Fruit fly (Drosophila melanogaster): ENCODE measurements around the gene alpha-Man-Ib.

Gene alpha-Man-Ib

dm6 chr3R:29087926-29088487 lies 24.6 kb downstream of the alpha-Man-Ib start (continued):
- TF ChIP-seq ken (GFP tag; IDR thresholded peaks at IDR 0.05) (no peak), CG4404 (GFP tag; IDR thresholded peaks at IDR 0.05) (no peak), CG30403 (GFP tag; optimal IDR thresholded peaks at IDR 0.05) (no peak), CG10366 (GFP tag; IDR thresholded peaks at IDR 0.05) (no peak), scrt (GFP tag; optimal IDR thresholded peaks at IDR 0.05) (no peak), CG3163 (GFP tag; optimal IDR thresholded peaks at IDR 0.05) (peak; percentile 49), vfl (GFP tag; optimal IDR thresholded peaks at IDR 0.05) (no peak), Xrp1 (GFP tag; IDR thresholded peaks at IDR 0.05) (no peak), Taf1 (GFP tag; IDR thresholded peaks at IDR 0.05) (no peak), dimm (GFP tag; IDR thresholded peaks at IDR 0.05) (no peak)

dm6 chr3R:29087302-29087782 lies 25.3 kb downstream of the alpha-Man-Ib start:
- no peak for TF ChIP-seq slbo (GFP tag; IDR thresholded peaks at IDR 0.05)
- TF ChIP-seq Ssrp (tag; optimal IDR thresholded peaks at IDR 0.05): peak; percentile 1
- peak; percentile 4 for TF ChIP-seq CG17568 (GFP tag; optimal IDR thresholded peaks at IDR 0.05)
- TF ChIP-seq CG1529 (GFP tag; optimal IDR thresholded peaks at IDR 0.05): peak; percentile 33
- peak; percentile 28 for TF ChIP-seq CG12219 (GFP tag; optimal IDR thresholded peaks at IDR 0.05)
- TF ChIP-seq Spps (tag; optimal IDR thresholded peaks at IDR 0.05): no peak
- no peak for TF ChIP-seq CG11723 (GFP tag; optimal IDR thresholded peaks at IDR 0.05)
- no peak for TF ChIP-seq CG10209 (GFP tag; optimal IDR thresholded peaks at IDR 0.05)
- peak; percentile 19 for TF ChIP-seq cwo (GFP tag; optimal IDR thresholded peaks at IDR 0.05)
- TF ChIP-seq CG11456 (GFP tag; IDR thresholded peaks at IDR 0.05): 0 out of 3 replicates have a peak, but pooled peaks have one; percentile 32
- TF ChIP-seq pros (GFP tag; optimal IDR thresholded peaks at IDR 0.05): peak; percentile 66
- peak; percentile 3 for TF ChIP-seq sens (GFP tag)
- TF ChIP-seq CG7987 (GFP tag; optimal IDR thresholded peaks at IDR 0.05): peak; percentile 52
- TF ChIP-seq sna (GFP tag; IDR thresholded peaks at IDR 0.05; ENCODE audit: partially characterized antibody): no peak
- no peak for TF ChIP-seq trh (GFP tag; optimal IDR thresholded peaks at IDR 0.05)
- peak; percentile 88 for TF ChIP-seq kni (GFP tag; optimal IDR thresholded peaks at IDR 0.05)
- peak; percentile 61 for TF ChIP-seq oc (tag; optimal IDR thresholded peaks at IDR 0.05)
- TF ChIP-seq CG3065 (GFP tag; optimal IDR thresholded peaks at IDR 0.05): no peak
- TF ChIP-seq CG9609 (GFP tag; optimal IDR thresholded peaks at IDR 0.05): no peak
- TF ChIP-seq Bgb (GFP tag; IDR thresholded peaks at IDR 0.05; ENCODE audit: partially characterized antibody): no peak
- TF ChIP-seq Pdp1 (GFP tag; optimal IDR thresholded peaks at IDR 0.05): peak in 1 of 2 experiments; percentile 5
- TF ChIP-seq CTCF (GFP tag; optimal IDR thresholded peaks at IDR 0.05): peak; percentile 91
- peak; percentile 0 for TF ChIP-seq CG4707 (GFP tag; optimal IDR thresholded peaks at IDR 0.05)
- TF ChIP-seq CG13894 (tag; optimal IDR thresholded peaks at IDR 0.05): peak; percentile 17
- TF ChIP-seq B-H2 (GFP tag; optimal IDR thresholded peaks at IDR 0.05): no peak
- TF ChIP-seq Nf-YC (tag; optimal IDR thresholded peaks at IDR 0.05): no peak
- TF ChIP-seq sqz (GFP tag; optimal IDR thresholded peaks at IDR 0.05): peak; percentile 51
- no peak for TF ChIP-seq HLH4C (GFP tag; IDR thresholded peaks at IDR 0.05; ENCODE audit: partially characterized antibody)
- peak; percentile 74 for TF ChIP-seq CG14965 (GFP tag; optimal IDR thresholded peaks at IDR 0.05; ENCODE audit: borderline replicate concordance)
- TF ChIP-seq caup (GFP tag; optimal IDR thresholded peaks at IDR 0.05; ENCODE audit: severe bottlenecking): peak; percentile 2
- TF ChIP-seq CG4424 (GFP tag; optimal IDR thresholded peaks at IDR 0.05): peak; percentile 2
- no peak for TF ChIP-seq CG11398 (GFP tag; optimal IDR thresholded peaks at IDR 0.05)
- no peak for TF ChIP-seq CG9876 (GFP tag; optimal IDR thresholded peaks at IDR 0.05)
- TF ChIP-seq ci (GFP tag; IDR thresholded peaks at IDR 0.05): 0 out of 3 replicates have a peak, but pooled peaks have one; percentile 34
- TF ChIP-seq Myb (GFP tag; optimal IDR thresholded peaks at IDR 0.05): peak; percentile 1
- TF ChIP-seq CG10979 (tag; optimal IDR thresholded peaks at IDR 0.05): peak; percentile 76
- TF ChIP-seq sim (GFP tag; IDR thresholded peaks at IDR 0.05): no peak
- TF ChIP-seq CG4360 (GFP tag; IDR thresholded peaks at IDR 0.05): peak; percentile 85
- peak; percentile 27; the same call in 1 of the 2 replicates for TF ChIP-seq bbx (GFP tag; IDR thresholded peaks at IDR 0.05; ENCODE audit: partially characterized antibody)
